Worm (Caenorhabditis elegans) whole organism, L1 larva: Measurements from ENCODE around the gene srw-34.

Source experiments
- C16A3.4 ChIP-seq: fragments of 150-350 bp; optimal IDR thresholded peaks from 2 replicates; lab custom pipeline; 2014; ENCODE audit warnings: missing biosample characterization, missing genetic modification characterization
- snpc-4 ChIP-seq: fragments of 150-350 bp; optimal IDR thresholded peaks from 2 replicates; lab custom pipeline; 2014; ENCODE audit warnings: missing biosample characterization, missing genetic modification characterization

ce11 chrV:16527796-16528195 lies 5.7 kb upstream of the srw-34 start, which contains the start of gene F36D3.16:
- TF ChIP-seq C16A3.4 (no peak), snpc-4 (tag; lab: Kevin White, UChicago) (no peak)
